Worm (Caenorhabditis elegans) whole organism, late embryonic: ENCODE data around the gene strm-1.
A peak's percentile ranks its signal among the peaks of the same experiment; 100 is the strongest.

Experiments used
- C08G9.2 ChIP-seq: sonication (generic microtip); optimal IDR thresholded peaks from 2 replicates; lab custom pipeline; 2016; ENCODE audit warnings: mild to moderate bottlenecking, missing genetic modification characterization, moderate library complexity, missing compliant biosample characterization
- K02D7.2 ChIP-seq: sonication (generic microtip); optimal IDR thresholded peaks from 2 replicates; lab custom pipeline; 2017; ENCODE audit warnings: mild to moderate bottlenecking, missing genetic modification characterization, missing compliant biosample characterization
- T23F11.4 ChIP-seq: fragments of 200-800 bp; sonication (Bioruptor generic); optimal IDR thresholded peaks from 2 replicates; lab custom pipeline; 2018; ENCODE audit warnings: mild to moderate bottlenecking, missing genetic modification characterization, missing compliant biosample characterization
- ceh-14 ChIP-seq: sonication (generic microtip); optimal IDR thresholded peaks from 2 replicates; lab custom pipeline; 2016; ENCODE audit warnings: missing genotype, missing genetic modification characterization, missing compliant biosample characterization
- ceh-2 ChIP-seq: sonication (generic microtip); optimal IDR thresholded peaks from 2 replicates; lab custom pipeline; 2016; ENCODE audit warnings: missing genotype, missing genetic modification characterization, missing compliant biosample characterization
- ceh-30 ChIP-seq: fragments of 150-350 bp; optimal IDR thresholded peaks from 2 replicates; lab custom pipeline; 2014; ENCODE audit warnings: missing biosample characterization, missing genetic modification characterization
- ceh-31 ChIP-seq: sonication (generic microtip); optimal IDR thresholded peaks from 2 replicates; lab custom pipeline; 2016; ENCODE audit warnings: missing genetic modification characterization, missing compliant biosample characterization
- ceh-45 ChIP-seq: fragments of 200-800 bp; sonication (Bioruptor generic); IDR thresholded peaks from 2 replicates; pipeline ENCODE4 v1.3.6; 2022; ENCODE audit warnings: missing genetic modification reagents, missing genetic modification characterization, missing compliant biosample characterization
- ceh-48 ChIP-seq: sonication (generic microtip); optimal IDR thresholded peaks from 2 replicates; lab custom pipeline; 2016; ENCODE audit warnings: missing genetic modification characterization, inconsistent platforms, missing compliant biosample characterization
- ceh-9 ChIP-seq: sonication (generic microtip); optimal IDR thresholded peaks from 2 replicates; lab custom pipeline; 2016; ENCODE audit warnings: mild to moderate bottlenecking, missing genetic modification characterization, inconsistent platforms, missing compliant biosample characterization
- dve-1 ChIP-seq: sonication (generic microtip); optimal IDR thresholded peaks from 2 replicates; lab custom pipeline; 2017; ENCODE audit warnings: antibody characterized with exemption, mild to moderate bottlenecking, missing genetic modification characterization, missing compliant biosample characterization
- eyg-1 ChIP-seq: sonication (generic microtip); optimal IDR thresholded peaks from 2 replicates; lab custom pipeline; 2016; ENCODE audit warnings: missing genotype, missing genetic modification characterization, missing compliant biosample characterization
- fax-1 ChIP-seq: sonication (generic microtip); optimal IDR thresholded peaks from 2 replicates; lab custom pipeline; 2016; ENCODE audit warnings: missing genotype, missing genetic modification characterization, missing compliant biosample characterization
- fkh-6 ChIP-seq: sonication (generic microtip); optimal IDR thresholded peaks from 2 replicates; lab custom pipeline; 2016; ENCODE audit warnings: missing genetic modification characterization, missing compliant biosample characterization
- gmeb-2 ChIP-seq: sonication (generic microtip); optimal IDR thresholded peaks from 2 replicates; lab custom pipeline; 2016; ENCODE audit warnings: missing genetic modification characterization, inconsistent platforms, missing compliant biosample characterization
- hlh-13 ChIP-seq: fragments of 200-800 bp; sonication (Bioruptor generic); optimal IDR thresholded peaks from 2 replicates; lab custom pipeline; 2018; ENCODE audit warnings: mild to moderate bottlenecking, missing genetic modification characterization, missing compliant biosample characterization
- hlh-15 ChIP-seq: sonication (generic microtip); optimal IDR thresholded peaks from 2 replicates; lab custom pipeline; 2016; ENCODE audit warnings: missing genetic modification characterization, missing compliant biosample characterization
- hlh-6 ChIP-seq: sonication (generic microtip); optimal IDR thresholded peaks from 2 replicates; lab custom pipeline; 2016; ENCODE audit warnings: missing genotype, missing genetic modification characterization, missing compliant biosample characterization
- hlh-8 ChIP-seq: sonication (generic microtip); optimal IDR thresholded peaks from 2 replicates; lab custom pipeline; 2016; ENCODE audit warnings: missing genotype, missing genetic modification characterization, missing compliant biosample characterization
- lim-6 ChIP-seq: sonication (generic microtip); optimal IDR thresholded peaks from 2 replicates; lab custom pipeline; 2016; ENCODE audit warnings: missing genetic modification characterization, missing compliant biosample characterization
- lin-11 ChIP-seq: fragments of 200-800 bp; sonication (Bioruptor generic); optimal IDR thresholded peaks from 2 replicates; lab custom pipeline; 2018; ENCODE audit warnings: mild to moderate bottlenecking, missing genetic modification characterization, missing compliant biosample characterization
- madf-2 ChIP-seq: sonication (generic microtip); optimal IDR thresholded peaks from 2 replicates; lab custom pipeline; 2017; ENCODE audit warnings: missing genetic modification characterization, missing compliant biosample characterization
- nfya-1 ChIP-seq: sonication (generic microtip); optimal IDR thresholded peaks from 2 replicates; lab custom pipeline; 2017; ENCODE audit warnings: missing genetic modification characterization, mild to moderate bottlenecking, missing compliant biosample characterization, antibody characterized with exemption, moderate library complexity
- nhr-11 ChIP-seq: fragments of 150-350 bp; optimal IDR thresholded peaks from 2 replicates; lab custom pipeline; 2014; ENCODE audit warnings: missing biosample characterization, missing genetic modification characterization
- nhr-232 ChIP-seq: sonication (generic microtip); optimal IDR thresholded peaks from 2 replicates; lab custom pipeline; 2016; ENCODE audit warnings: missing genetic modification characterization, missing compliant biosample characterization
- npax-4 ChIP-seq: sonication (generic microtip); optimal IDR thresholded peaks from 2 replicates; lab custom pipeline; 2016; ENCODE audit warnings: missing genetic modification characterization, missing compliant biosample characterization
- odd-2 ChIP-seq: sonication (generic microtip); optimal IDR thresholded peaks from 2 replicates; lab custom pipeline; 2017; ENCODE audit warnings: antibody characterized with exemption, mild to moderate bottlenecking, missing genetic modification characterization, missing compliant biosample characterization
- pha-2 ChIP-seq: sonication (generic microtip); optimal IDR thresholded peaks from 2 replicates; lab custom pipeline; 2017; ENCODE audit warnings: mild to moderate bottlenecking, missing genetic modification characterization, missing compliant biosample characterization
- pqm-1 ChIP-seq: sonication (generic microtip); optimal IDR thresholded peaks from 2 replicates; lab custom pipeline; 2016; ENCODE audit warnings: missing genetic modification characterization, missing compliant biosample characterization
- pros-1 ChIP-seq: fragments of 150-350 bp; optimal IDR thresholded peaks from 2 replicates; lab custom pipeline; 2014; ENCODE audit warnings: missing biosample characterization, missing genetic modification reagents, missing genetic modification characterization
- tbx-2 ChIP-seq: sonication (generic microtip); optimal IDR thresholded peaks from 2 replicates; lab custom pipeline; 2016; ENCODE audit warnings: missing genetic modification characterization, missing compliant biosample characterization
- tbx-7 ChIP-seq: sonication (generic microtip); optimal IDR thresholded peaks from 2 replicates; lab custom pipeline; 2016; ENCODE audit warnings: missing genotype, missing genetic modification characterization, missing compliant biosample characterization
- unc-3 ChIP-seq, 2 experiments: fragments of 200-800 bp in 1 of 2; sonication (Bioruptor generic) in 1 of 2; sonication (generic microtip) in 1 of 2; conservative IDR thresholded peaks in 1 of 2; optimal IDR thresholded peaks in 1 of 2; 2 replicates each; pipeline versions ENCODE4 v1.3.6 to Lab custom; 2016 to 2022; ENCODE audit warnings: missing compliant biosample characterization in 2 of 2, missing genetic modification characterization in 2 of 2, missing genetic modification reagents in 1 of 2
- unc-42 ChIP-seq: sonication (generic microtip); optimal IDR thresholded peaks from 2 replicates; lab custom pipeline; 2016; ENCODE audit warnings: missing genotype, missing genetic modification characterization, missing compliant biosample characterization
- unc-55 ChIP-seq: sonication (generic microtip); optimal IDR thresholded peaks from 2 replicates; lab custom pipeline; 2017; ENCODE audit warnings: missing biosample characterization, missing genetic modification reagents, missing genetic modification characterization
- unc-86 ChIP-seq: sonication (generic microtip); optimal IDR thresholded peaks from 2 replicates; lab custom pipeline; 2016; ENCODE audit warnings: missing genetic modification characterization, missing compliant biosample characterization
- ztf-16 ChIP-seq: sonication (generic microtip); optimal IDR thresholded peaks from 2 replicates; lab custom pipeline; 2017; ENCODE audit warnings: missing genetic modification characterization, missing compliant biosample characterization

The strm-1 gene

DNA sequence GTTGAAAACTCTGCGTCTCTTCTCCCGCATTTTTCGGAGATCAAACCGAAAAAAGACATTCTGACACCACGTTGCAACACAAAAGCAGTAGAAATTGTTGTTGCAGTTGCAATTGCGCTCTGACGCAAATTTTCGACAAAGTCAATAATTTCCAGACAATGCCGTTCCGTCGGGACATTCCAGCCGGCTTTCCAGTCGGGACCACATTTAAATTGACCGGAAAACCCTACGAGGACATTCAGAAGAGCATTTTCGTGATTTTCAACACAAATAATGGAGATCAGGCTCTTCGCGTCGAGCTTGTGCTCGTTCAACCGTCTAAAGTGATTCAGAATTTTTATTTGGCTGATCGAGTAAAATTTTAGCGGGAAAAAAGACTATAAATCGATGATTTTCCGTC, 17.1 kb downstream of the strm-1 start:
- TF ChIP-seq hlh-13 (GFP tag; lab: Kevin White, UChicago) = no peak
- TF ChIP-seq npax-4 (tag; lab: Kevin White, UChicago) = no peak
- no peak for TF ChIP-seq lin-11 (tag; lab: Kevin White, UChicago)

DNA sequence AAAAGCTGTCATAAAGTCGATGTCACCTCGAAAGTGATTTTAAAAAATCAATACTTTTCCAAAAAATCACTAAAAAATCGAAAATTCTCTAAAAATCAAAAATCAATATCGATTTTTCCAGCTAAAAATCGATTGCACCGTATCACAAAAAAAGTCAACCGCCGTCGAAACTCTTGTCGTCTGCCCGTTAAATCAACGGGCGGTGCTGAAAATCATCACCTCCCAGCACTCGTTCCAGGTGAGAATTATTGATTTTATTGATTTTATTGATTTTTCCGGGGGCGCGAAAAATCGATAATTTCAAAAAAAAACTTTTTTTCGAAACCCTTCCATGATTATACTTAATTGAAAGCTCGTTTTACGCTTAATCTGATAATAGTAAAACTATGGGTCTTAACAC, 17.6 kb downstream of the strm-1 start:
- TF ChIP-seq ceh-48 (tag; lab: Kevin White, UChicago) (peak; percentile 59), nhr-11 (tag; lab: Kevin White, UChicago) (no peak)
- TF ChIP-seq, all 69 proteins: peak for 1

DNA sequence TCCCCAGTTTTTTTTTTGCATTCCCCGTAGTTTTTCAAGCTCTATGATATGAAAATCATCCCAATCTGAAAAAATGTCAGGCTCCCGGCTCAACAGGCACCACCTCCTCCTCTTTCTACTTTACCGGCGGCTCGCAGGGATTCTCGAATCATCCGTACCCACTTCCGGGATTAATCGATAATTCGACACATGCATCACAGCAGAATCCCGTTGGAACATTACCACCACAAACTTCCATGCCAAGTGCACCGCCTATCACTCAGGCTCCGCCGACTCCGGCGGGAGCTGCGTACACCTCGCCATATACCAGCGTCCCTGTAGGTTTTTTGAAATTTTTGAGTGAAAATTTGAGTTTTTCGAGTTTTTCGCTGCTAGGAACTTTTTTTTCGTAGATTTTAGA, 19.4 kb downstream of the strm-1 start:
- TF ChIP-seq fax-1 (tag; lab: Kevin White, UChicago) (no peak), gmeb-2 (tag; lab: Kevin White, UChicago) (no peak), ceh-2 (tag; lab: Kevin White, UChicago) (no peak), ceh-30 (no peak), ztf-16 (tag; lab: Kevin White, UChicago) (no peak), pqm-1 (tag; lab: Kevin White, UChicago) (no peak), nhr-11 (tag; lab: Kevin White, UChicago) (no peak), T23F11.4 (no peak), K02D7.2 (tag; lab: Kevin White, UChicago) (no peak)

DNA sequence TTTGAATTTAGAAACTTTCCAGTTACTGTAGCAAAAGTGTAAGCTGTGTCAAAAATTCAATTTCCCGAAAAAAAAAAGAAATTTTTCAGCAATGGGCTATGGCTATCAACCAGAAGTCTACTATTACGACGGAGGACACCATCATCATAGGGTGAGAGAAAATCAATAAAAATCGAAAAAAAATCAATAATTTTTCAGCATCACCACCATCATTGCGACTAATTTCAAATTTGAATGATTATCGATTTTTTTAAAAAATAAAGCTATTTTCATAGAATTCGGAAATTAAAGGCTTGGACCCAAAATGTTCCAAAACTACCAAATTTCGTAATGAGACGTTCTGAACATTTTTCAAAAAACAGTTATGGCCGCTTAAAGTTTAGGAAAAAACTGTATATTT, 21.8 kb downstream of the strm-1 start:
- TF ChIP-seq unc-3 (GFP tag; conservative IDR thresholded peaks at IDR 0.05; lab: Robert Waterston, UW) (no peak), unc-3 (tag; optimal IDR thresholded peaks at IDR 0.05; lab: Kevin White, UChicago) (no peak), ceh-48 (tag; lab: Kevin White, UChicago) (peak; percentile 6)
- TF ChIP-seq, all 69 proteins: peak for 1

DNA sequence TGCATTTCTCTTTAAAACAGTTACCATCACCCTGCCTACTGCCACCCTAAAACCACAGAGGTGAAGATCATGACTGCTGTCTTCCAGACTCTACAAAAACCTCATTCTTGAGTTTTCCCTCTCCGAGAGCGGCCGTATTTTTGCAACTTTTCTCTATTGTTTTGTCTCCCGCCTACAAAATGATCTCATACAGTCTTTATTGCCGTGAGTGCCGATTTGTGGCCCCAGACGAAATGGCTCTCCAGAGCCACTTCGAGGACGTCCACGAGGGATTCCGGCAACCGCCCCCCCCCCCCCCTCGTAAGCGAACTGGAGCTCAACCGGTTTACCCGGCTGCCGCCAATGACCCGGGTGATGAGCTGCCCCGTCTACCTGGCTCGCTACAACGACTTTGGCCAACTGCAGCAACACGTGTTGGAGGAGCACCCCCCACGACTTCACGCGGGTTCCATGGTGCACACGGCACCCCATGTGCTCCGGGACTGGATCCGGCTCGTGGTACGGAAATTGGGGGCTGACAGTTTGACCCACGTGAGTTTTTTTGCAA, 23.0 kb downstream of the strm-1 start:
- TF ChIP-seq odd-2 (tag; lab: Kevin White, UChicago) (no peak), unc-55 (GFP tag; lab: Kevin White, UChicago) (no peak), ceh-31 (tag; lab: Kevin White, UChicago) (peak; percentile 7)

DNA sequence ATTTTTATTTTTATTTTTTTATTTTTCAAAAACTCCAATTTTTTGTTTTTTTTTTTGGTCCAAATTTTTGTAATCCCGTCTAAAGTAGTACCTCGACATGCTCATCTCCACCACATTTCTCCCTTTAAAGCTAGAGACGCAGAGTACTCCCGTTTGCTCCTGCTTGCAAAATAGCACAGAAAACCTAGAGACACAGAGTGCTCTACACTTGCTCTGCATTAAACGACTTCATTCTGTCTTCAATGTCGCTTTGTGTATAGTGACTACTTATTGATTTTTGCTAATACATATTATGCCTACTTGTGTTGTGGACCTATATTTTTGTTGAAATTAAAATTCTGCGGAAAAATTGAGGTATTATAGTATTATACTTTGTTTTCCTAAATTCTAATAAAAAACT, 24.3 kb downstream of the strm-1 start, which contains the start of gene W04B5.8:
TSS of gene W04B5.8 (plus strand) at position 195 of the 400 bp plus-strand sequence.
- TF ChIP-seq hlh-8 (tag; lab: Kevin White, UChicago) = no peak
- no peak for TF ChIP-seq fkh-6 (tag; lab: Kevin White, UChicago)
- no peak for TF ChIP-seq tbx-7
- TF ChIP-seq unc-42 (tag; lab: Kevin White, UChicago) = peak; percentile 11
- TF ChIP-seq T23F11.4 = no peak
- no peak for TF ChIP-seq pqm-1 (tag; lab: Kevin White, UChicago)
- TF ChIP-seq eyg-1 (tag; lab: Kevin White, UChicago) = no peak
- peak; percentile 50 for TF ChIP-seq ceh-31 (tag; lab: Kevin White, UChicago)
- TF ChIP-seq ceh-48 (tag; lab: Kevin White, UChicago) = peak; percentile 76
- TF ChIP-seq unc-55 (GFP tag; lab: Kevin White, UChicago) = peak; percentile 52
- peak; percentile 17 for TF ChIP-seq tbx-2 (tag; lab: Kevin White, UChicago)
- no peak for TF ChIP-seq madf-2 (tag; lab: Kevin White, UChicago)
- no peak for TF ChIP-seq dve-1 (tag; lab: Kevin White, UChicago)
- no peak for TF ChIP-seq hlh-15 (tag; lab: Kevin White, UChicago)
- TF ChIP-seq nfya-1 = peak; percentile 40
- TF ChIP-seq lim-6 (tag; lab: Kevin White, UChicago) = no peak
- TF ChIP-seq unc-3 (GFP tag; conservative IDR thresholded peaks at IDR 0.05; lab: Robert Waterston, UW) = no peak
- TF ChIP-seq unc-3 (tag; optimal IDR thresholded peaks at IDR 0.05; lab: Kevin White, UChicago) = no peak

DNA sequence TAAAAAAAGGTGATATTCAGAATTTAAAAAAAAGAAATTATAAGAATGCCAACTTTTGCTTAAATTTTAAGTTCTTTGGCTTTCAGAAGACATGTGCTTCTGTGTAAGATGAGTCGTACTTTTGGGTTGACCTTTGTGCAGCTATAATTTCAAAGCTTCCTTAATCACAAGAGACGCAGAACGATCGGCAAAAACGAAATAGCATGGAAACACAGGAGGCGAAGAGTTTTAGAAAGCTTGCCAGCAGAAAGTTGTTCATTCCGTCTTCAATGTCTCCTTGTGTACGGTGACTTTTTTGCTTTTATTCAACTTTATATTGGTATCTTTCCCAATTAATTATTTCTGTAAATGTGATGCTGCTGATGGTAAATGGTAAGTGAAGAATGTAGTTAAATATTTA, 31.1 kb downstream of the strm-1 start:
- TF ChIP-seq pros-1 (tag; lab: Kevin White, UChicago) (no peak), nhr-232 (tag; lab: Kevin White, UChicago) (no peak), pha-2 (tag; lab: Kevin White, UChicago) (no peak), hlh-6 (tag; lab: Kevin White, UChicago) (no peak), ceh-9 (tag; lab: Kevin White, UChicago) (no peak), ceh-14 (tag; lab: Kevin White, UChicago) (no peak), lim-6 (tag; lab: Kevin White, UChicago) (no peak), eyg-1 (tag; lab: Kevin White, UChicago) (no peak), C08G9.2 (tag; lab: Kevin White, UChicago) (no peak), tbx-7 (no peak), unc-86 (tag; lab: Kevin White, UChicago) (no peak), hlh-15 (tag; lab: Kevin White, UChicago) (no peak), ceh-45 (GFP tag; lab: Robert Waterston, UW) (no peak)
